Worm (Caenorhabditis elegans): ENCODE measurements around the gene F31F4.1.

The F31F4.1 gene

ce11 chrV:664337-664847 is 19.5 kb upstream of the F31F4.1 start, which contains the start of the genes F31F4.11 and srh-266:
Gene F31F4.11 (minus strand): TSS chrV:664437.
Gene srh-266 (plus strand): TSS chrV:664797.
- TF ChIP-seq daf-16 (GFP tag; optimal IDR thresholded peaks at IDR 0.05) (no peak), daf-16 (tag; optimal IDR thresholded peaks at IDR 0.05) (no peak), attf-4 (tag; optimal IDR thresholded peaks at IDR 0.05) (no peak), F49E8.2 (tag; optimal IDR thresholded peaks at IDR 0.05; ENCODE audit: borderline replicate concordance) (no peak), jun-1 (tag; optimal IDR thresholded peaks at IDR 0.05) (no peak), nhr-102 (tag; optimal IDR thresholded peaks at IDR 0.05) (no peak), R02D3.7 (tag; optimal IDR thresholded peaks at IDR 0.05) (no peak), mep-1 (tag; optimal IDR thresholded peaks at IDR 0.05) (no peak), zip-11 (GFP tag; IDR thresholded peaks at IDR 0.05) (no peak), egl-43 (GFP tag; IDR thresholded peaks at IDR 0.05) (no peak), lin-15B (tag; optimal IDR thresholded peaks at IDR 0.05) (no peak), pha-4 (GFP tag; IDR thresholded peaks at IDR 0.05) (no peak), pha-4 (tag; optimal IDR thresholded peaks at IDR 0.05) (no peak), dmd-6 (GFP tag; IDR thresholded peaks at IDR 0.05) (no peak), egl-27 (tag; optimal IDR thresholded peaks at IDR 0.05) (no peak)

- TF ChIP-seq lsy-2 (tag; optimal IDR thresholded peaks at IDR 0.05) (no peak), mdl-1 (tag; optimal IDR thresholded peaks at IDR 0.05) (peak; percentile 37 to 74), aha-1 (tag) (peak; percentile 13), mxl-3 (GFP tag; optimal IDR thresholded peaks at IDR 0.05) (peak; percentile 33), ceh-44 (GFP tag; IDR thresholded peaks at IDR 0.05) (no peak), zfp-2 (tag; optimal IDR thresholded peaks at IDR 0.05) (no peak), ceh-32 (tag; optimal IDR thresholded peaks at IDR 0.05; ENCODE audit: poor library complexity) (no peak), nhr-77 (tag; optimal IDR thresholded peaks at IDR 0.05) (peak; percentile 6), duxl-1 (tag; optimal IDR thresholded peaks at IDR 0.05; ENCODE audit: poor library complexity) (peak; percentile 58), nhr-28 (tag; optimal IDR thresholded peaks at IDR 0.05) (peak; percentile 39), hlh-30 (tag; optimal IDR thresholded peaks at IDR 0.05; ENCODE audit: insufficient read depth) (peak; percentile 69), dmd-6 (GFP tag; IDR thresholded peaks at IDR 0.05) (peak; percentile 61; the same call in 1 of the 2 replicates), aly-2 (tag; optimal IDR thresholded peaks at IDR 0.05) (no peak), cey-2 (tag; optimal IDR thresholded peaks at IDR 0.05; ENCODE audit: borderline replicate concordance, insufficient read depth) (no peak), hmg-1.1 (GFP tag; IDR thresholded peaks at IDR 0.05) (0 out of 2 replicates have a peak, but pooled peaks have one; percentile 12)
Measured at ce11 chrV:667459-667858, 16.4 kb upstream of the F31F4.1 start, which contains the start of gene nhr-180. Gene nhr-180 (minus strand): TSS chrV:667510.

DNA sequence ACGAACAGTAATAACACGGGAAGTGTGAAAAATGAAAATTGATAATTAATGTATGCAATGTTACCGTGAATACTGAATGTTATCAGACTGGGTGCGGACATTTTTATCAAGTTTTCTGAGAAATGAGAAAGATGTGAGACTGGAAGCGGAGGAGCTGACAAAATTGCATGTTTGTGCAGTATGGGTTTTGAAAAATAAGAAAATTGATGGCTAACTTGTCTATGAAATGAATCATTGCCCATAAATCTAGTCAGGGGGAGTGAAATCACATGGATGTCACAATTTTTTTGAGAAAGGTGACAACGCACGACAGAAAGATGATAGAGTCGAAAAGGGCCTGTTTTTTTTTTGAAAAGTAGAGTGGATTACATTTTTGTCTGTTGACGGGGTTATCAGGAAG is 12.5 kb upstream of the F31F4.1 start, which contains the start of gene sru-24:
sru-24 (minus strand) TSS at position 101 of the 400 bp plus-strand sequence.
- TF ChIP-seq lin-13 (GFP tag; optimal IDR thresholded peaks at IDR 0.05), result no peak
- no peak for TF ChIP-seq mes-2 (tag; optimal IDR thresholded peaks at IDR 0.05; ENCODE audit: poor library complexity, severe bottlenecking)
- TF ChIP-seq zip-11 (GFP tag; IDR thresholded peaks at IDR 0.05), result no peak
- TF ChIP-seq nhr-41 (GFP tag; IDR thresholded peaks at IDR 0.05), result no peak
- no peak for TF ChIP-seq T20F7.1 (GFP tag; optimal IDR thresholded peaks at IDR 0.05)
- no peak for TF ChIP-seq snpc-4 (tag; optimal IDR thresholded peaks at IDR 0.05)
- TF ChIP-seq F44E2.7 (GFP tag; IDR thresholded peaks at IDR 0.05), result no peak
- TF ChIP-seq vab-7 (GFP tag; IDR thresholded peaks at IDR 0.05), result no peak
- TF ChIP-seq ces-1 (GFP tag; optimal IDR thresholded peaks at IDR 0.05), result no peak
- TF ChIP-seq fos-1 (tag; optimal IDR thresholded peaks at IDR 0.05), result no peak
- TF ChIP-seq tag-97 (GFP tag; IDR thresholded peaks at IDR 0.05), result no peak
- no peak for TF ChIP-seq nhr-10 (tag; optimal IDR thresholded peaks at IDR 0.05)
- no peak for TF ChIP-seq zag-1 (tag; optimal IDR thresholded peaks at IDR 0.05)
- no peak for TF ChIP-seq dve-1 (tag; optimal IDR thresholded peaks at IDR 0.05; ENCODE audit: insufficient read depth)
- TF ChIP-seq lim-7 (GFP tag; IDR thresholded peaks at IDR 0.05), result no peak
